Fruit fly (Drosophila melanogaster) whole organism, embryonic: ENCODE results near the gene CG15142.

ENCODE experiments used
- Abd-B ChIP-seq: fragments of 200-800 bp; sonication (Bioruptor generic); optimal IDR thresholded peaks from 2 replicates; lab custom pipeline; 2018; ENCODE audit warnings: missing biosample characterization, mild to moderate bottlenecking, missing genetic modification characterization, moderate library complexity
- Ada2b ChIP-seq: fragments of 200-800 bp; sonication (Bioruptor generic); IDR thresholded peaks from 2 replicates; pipeline ENCODE4 v1.3.6; 2022; ENCODE audit warnings: missing biosample characterization, missing genetic modification characterization
- Awh ChIP-seq: fragments of 200-800 bp; sonication (Bioruptor generic); IDR thresholded peaks from 2 replicates; pipeline ENCODE4, ENCODE4 v1.3.6; 2022; ENCODE audit warnings: missing biosample characterization, missing genetic modification characterization
- BtbVII ChIP-seq: fragments of 200-800 bp; sonication (Bioruptor generic); optimal IDR thresholded peaks from 3 replicates; lab custom pipeline; 2017; ENCODE audit warnings: missing biosample characterization, mild to moderate bottlenecking, missing genetic modification characterization
- Bteb2 ChIP-seq: fragments of 200-800 bp; sonication (Bioruptor generic); optimal IDR thresholded peaks from 2 replicates; lab custom pipeline; 2016; ENCODE audit warnings: missing biosample characterization, missing genetic modification characterization
- CG10274 ChIP-seq: fragments of 200-800 bp; sonication (Bioruptor generic); optimal IDR thresholded peaks from 3 replicates; lab custom pipeline; 2017; ENCODE audit warnings: missing biosample characterization, mild to moderate bottlenecking, missing genetic modification characterization
- CG11504 ChIP-seq: fragments of 200-800 bp; sonication (Bioruptor generic); optimal IDR thresholded peaks from 3 replicates; lab custom pipeline; 2019; ENCODE audit warnings: missing biosample characterization, mild to moderate bottlenecking, missing genetic modification characterization, moderate library complexity
- CG11695 ChIP-seq: fragments of 200-800 bp; sonication (Bioruptor generic); IDR thresholded peaks from 3 replicates; pipeline ENCODE4 v1.3.6; 2022; ENCODE audit warnings: missing biosample characterization, missing genetic modification characterization
- CG11696 ChIP-seq: fragments of 200-800 bp; sonication (Bioruptor generic); IDR thresholded peaks from 2 replicates; pipeline ENCODE4 v1.3.6; 2022; ENCODE audit warnings: missing biosample characterization, missing genetic modification characterization
- CG15011 ChIP-seq: fragments of 200-800 bp; sonication (Bioruptor generic); optimal IDR thresholded peaks from 3 replicates; lab custom pipeline; 2018; ENCODE audit warnings: missing biosample characterization, mild to moderate bottlenecking, missing genetic modification characterization
- CG15601 ChIP-seq: fragments of 200-800 bp; sonication (Bioruptor generic); optimal IDR thresholded peaks from 3 replicates; lab custom pipeline; 2019; ENCODE audit warnings: missing biosample characterization, mild to moderate bottlenecking, missing genetic modification characterization, moderate library complexity
- CG17612 ChIP-seq: fragments of 200-800 bp; sonication (Bioruptor generic); IDR thresholded peaks from 2 replicates; pipeline ENCODE4 v1.3.6; 2022; ENCODE audit warnings: missing biosample characterization, missing genetic modification characterization
- CG18011 ChIP-seq: fragments of 200-800 bp; sonication (Bioruptor generic); optimal IDR thresholded peaks from 2 replicates; lab custom pipeline; 2017; ENCODE audit warnings: missing biosample characterization, missing genetic modification characterization, mild to moderate bottlenecking, moderate library complexity, missing genotype
- CG2712 ChIP-seq: fragments of 200-800 bp; optimal IDR thresholded peaks from 3 replicates; lab custom pipeline; 2019; ENCODE audit warnings: missing biosample characterization, mild to moderate bottlenecking, missing genetic modification characterization, moderate library complexity
- CG30431 ChIP-seq: fragments of 200-800 bp; sonication (Bioruptor generic); optimal IDR thresholded peaks from 2 replicates; lab custom pipeline; 2017; ENCODE audit warnings: missing biosample characterization, missing genetic modification characterization
- CG3281 ChIP-seq: fragments of 200-800 bp; sonication (Bioruptor generic); optimal IDR thresholded peaks from 3 replicates; lab custom pipeline; 2017; ENCODE audit warnings: missing biosample characterization, mild to moderate bottlenecking, missing genetic modification characterization
- CG4730 ChIP-seq: fragments of 200-800 bp; sonication (Bioruptor generic); IDR thresholded peaks from 2 replicates; pipeline ENCODE4 v1.3.6; 2022; ENCODE audit warnings: missing biosample characterization, missing genetic modification characterization
- CG6254 ChIP-seq: fragments of 200-800 bp; sonication (Bioruptor generic); optimal IDR thresholded peaks from 3 replicates; lab custom pipeline; 2017; ENCODE audit warnings: mild to moderate bottlenecking, missing biosample characterization, missing genetic modification reagents, missing genetic modification characterization
- CG6654 ChIP-seq: fragments of 200-800 bp; sonication (Bioruptor generic); optimal IDR thresholded peaks from 2 replicates; lab custom pipeline; 2017; ENCODE audit warnings: missing biosample characterization, mild to moderate bottlenecking, missing genetic modification characterization
- CG7786 ChIP-seq: fragments of 200-800 bp; sonication (Bioruptor generic); optimal IDR thresholded peaks from 2 replicates; lab custom pipeline; 2016; ENCODE audit warnings: missing biosample characterization, missing genetic modification characterization
- CoRest ChIP-seq: fragments of 200-800 bp; sonication (Bioruptor generic); optimal IDR thresholded peaks from 3 replicates; lab custom pipeline; 2018; ENCODE audit warnings: missing biosample characterization, mild to moderate bottlenecking, missing genetic modification characterization, moderate library complexity
- Fer2 ChIP-seq: fragments of 200-800 bp; sonication (Bioruptor generic); optimal IDR thresholded peaks from 2 replicates; lab custom pipeline; 2018; ENCODE audit warnings: missing biosample characterization, mild to moderate bottlenecking, missing genetic modification characterization, moderate library complexity
- HLH54F ChIP-seq: fragments of 200-800 bp; sonication (Bioruptor generic); optimal IDR thresholded peaks from 3 replicates; lab custom pipeline; 2016; ENCODE audit warnings: missing biosample characterization, missing genetic modification characterization
- Hmx ChIP-seq: fragments of 200-800 bp; sonication (Bioruptor generic); optimal IDR thresholded peaks from 2 replicates; lab custom pipeline; 2016; ENCODE audit warnings: missing biosample characterization, missing genetic modification characterization
- Hsf ChIP-seq: fragments of 200-800 bp; sonication (Bioruptor generic); optimal IDR thresholded peaks from 3 replicates; lab custom pipeline; 2016; ENCODE audit warnings: missing biosample characterization, missing genetic modification characterization
- Lpt ChIP-seq: fragments of >200 bp; optimal IDR thresholded peaks from 2 replicates; lab custom pipeline; 2018; ENCODE audit warnings: missing biosample characterization, missing genetic modification characterization
- Neu2 ChIP-seq: fragments of 200-800 bp; sonication (Bioruptor generic); optimal IDR thresholded peaks from 3 replicates; lab custom pipeline; 2016; ENCODE audit warnings: missing biosample characterization, missing genetic modification characterization, borderline replicate concordance
- Rfx ChIP-seq: fragments of 200-800 bp; sonication (Bioruptor generic); IDR thresholded peaks from 2 replicates; pipeline ENCODE4 v1.3.6; 2022; ENCODE audit warnings: missing biosample characterization, missing genetic modification characterization
- Sry-δ ChIP-seq: fragments of 200-800 bp; sonication (Bioruptor generic); optimal IDR thresholded peaks from 2 replicates; lab custom pipeline; 2016; ENCODE audit warnings: missing biosample characterization, missing genetic modification characterization
- Ssrp ChIP-seq: fragments of 200-800 bp; sonication (Bioruptor generic); optimal IDR thresholded peaks from 2 replicates; lab custom pipeline; 2018; ENCODE audit warnings: missing biosample characterization, mild to moderate bottlenecking, missing genetic modification characterization, moderate library complexity
- Taf1 ChIP-seq: fragments of 200-800 bp; sonication (Bioruptor generic); IDR thresholded peaks from 2 replicates; pipeline ENCODE4 v1.3.6; 2022; ENCODE audit warnings: missing biosample characterization, missing genetic modification characterization
- ab ChIP-seq: fragments of 200-800 bp; sonication (Bioruptor generic); optimal IDR thresholded peaks from 2 replicates; lab custom pipeline; 2016; ENCODE audit warnings: missing biosample characterization, missing genetic modification characterization
- abd-A ChIP-seq: fragments of 200-800 bp; sonication (Bioruptor generic); optimal IDR thresholded peaks from 3 replicates; lab custom pipeline; 2019; ENCODE audit warnings: missing biosample characterization, mild to moderate bottlenecking, missing genetic modification characterization, moderate library complexity
- ase ChIP-seq: fragments of 200-800 bp; sonication (Bioruptor generic); IDR thresholded peaks from 3 replicates; pipeline ENCODE4 v1.3.6; 2022; ENCODE audit warnings: missing biosample characterization, missing genetic modification characterization
- bbx ChIP-seq: fragments of 200-800 bp; sonication (Bioruptor generic); IDR thresholded peaks from 2 replicates; pipeline ENCODE4 v1.3.6; 2022; ENCODE audit warnings: missing biosample characterization, missing genetic modification characterization; ENCODE audit not compliant: partially characterized antibody
- bcd ChIP-seq: fragments of 200-800 bp; sonication (Bioruptor generic); optimal IDR thresholded peaks from 2 replicates; lab custom pipeline; 2017; ENCODE audit warnings: missing biosample characterization, mild to moderate bottlenecking, missing genetic modification characterization
- cwo ChIP-seq: fragments of 200-800 bp; sonication (Bioruptor generic); optimal IDR thresholded peaks from 3 replicates; lab custom pipeline; 2017; ENCODE audit warnings: missing biosample characterization, missing genetic modification characterization, mild to moderate bottlenecking, moderate library complexity, missing genetic modification reagents
- fd64A ChIP-seq: fragments of 200-800 bp; sonication (Bioruptor generic); optimal IDR thresholded peaks from 3 replicates; lab custom pipeline; 2018; ENCODE audit warnings: missing biosample characterization, mild to moderate bottlenecking, missing genetic modification characterization
- gcm ChIP-seq: fragments of 200-800 bp; sonication (Bioruptor generic); optimal IDR thresholded peaks from 2 replicates; lab custom pipeline; 2019; ENCODE audit warnings: missing biosample characterization, mild to moderate bottlenecking, missing genetic modification characterization, moderate library complexity
- gem ChIP-seq: fragments of 200-800 bp; sonication (Bioruptor generic); optimal IDR thresholded peaks from 2 replicates; lab custom pipeline; 2019; ENCODE audit warnings: missing biosample characterization, mild to moderate bottlenecking, missing genetic modification characterization, moderate library complexity
- jumu ChIP-seq: fragments of 200-800 bp; sonication (Bioruptor generic); optimal IDR thresholded peaks from 3 replicates; lab custom pipeline; 2016; ENCODE audit warnings: missing biosample characterization, missing genetic modification characterization
- klu ChIP-seq: fragments of 200-800 bp; sonication (Bioruptor generic); IDR thresholded peaks from 2 replicates; pipeline ENCODE4 v1.3.6; 2022; ENCODE audit warnings: missing biosample characterization, missing genetic modification characterization
- odd ChIP-seq: fragments of 200-800 bp; sonication (Bioruptor generic); optimal IDR thresholded peaks from 2 replicates; lab custom pipeline; 2017; ENCODE audit warnings: missing biosample characterization, mild to moderate bottlenecking, missing genetic modification characterization
- pnt ChIP-seq: fragments of 200-800 bp; sonication (Bioruptor generic); optimal IDR thresholded peaks from 3 replicates; lab custom pipeline; 2016; ENCODE audit warnings: missing biosample characterization, missing genetic modification characterization
- prd ChIP-seq, 3 experiments: fragments of >200 bp in 2 of 3; fragments of 200-800 bp in 1 of 3; sonication (Bioruptor generic) in 1 of 3; optimal IDR thresholded peaks in 2 of 3; IDR thresholded peaks in 1 of 3; 2 replicates in 2 of 3; 3 replicates in 1 of 3; pipeline versions ENCODE4 v1.3.6 to Lab custom; 2017 to 2022; ENCODE audit warnings: missing biosample characterization in 1 of 3, missing genetic modification characterization in 1 of 3
- sens ChIP-seq: fragments of 200-800 bp; sonication (Bioruptor generic); peaks from one replicate; lab custom pipeline; 2016; ENCODE audit warnings: missing biosample characterization, missing genetic modification characterization
- sim ChIP-seq: fragments of 200-800 bp; sonication (Bioruptor generic); IDR thresholded peaks from 2 replicates; pipeline ENCODE4 v1.3.6; 2022; ENCODE audit warnings: missing biosample characterization, missing genetic modification characterization
- tin ChIP-seq: fragments of 200-800 bp; sonication (Bioruptor generic); optimal IDR thresholded peaks from 3 replicates; lab custom pipeline; 2016; ENCODE audit warnings: missing biosample characterization, missing genetic modification characterization

The CG15142 gene

dm6 chr2L:17450505-17451415, 47.9 kb downstream of the CG15142 start (continued):
- TF ChIP-seq Sry-δ (GFP tag; lab: Kevin White, UChicago) (peak; percentile 2), gcm (GFP tag; lab: Kevin White, UChicago) (no peak), CG4730 (GFP tag; lab: Robert Waterston, UW) (no peak), pnt (GFP tag; lab: Kevin White, UChicago) (peak; percentile 4), BtbVII (GFP tag; lab: Kevin White, UChicago) (peak; percentile 50), Abd-B (GFP tag; lab: Kevin White, UChicago) (peak; percentile 2), CG17612 (GFP tag; lab: Robert Waterston, UW) (no peak), CG11504 (tag; lab: Kevin White, UChicago) (peak; percentile 80), fd64A (no peak), CG6254 (GFP tag; lab: Kevin White, UChicago) (no peak), cwo (GFP tag; lab: Kevin White, UChicago) (peak; percentile 42), Neu2 (no peak), odd (GFP tag; lab: Kevin White, UChicago) (peak; percentile 38), Rfx (GFP tag; lab: Robert Waterston, UW) (peak; percentile 72), sim (GFP tag; lab: Robert Waterston, UW) (no peak), CG10274 (GFP tag; lab: Kevin White, UChicago) (no peak), CG11695 (GFP tag; lab: Robert Waterston, UW) (peak; percentile 72; the same call in 2 of the 3 replicates), CoRest (tag; lab: Kevin White, UChicago) (peak; percentile 77), CG6654 (GFP tag; lab: Kevin White, UChicago) (no peak), Lpt (no peak), Hsf (GFP tag; lab: Kevin White, UChicago) (peak; percentile 37), bcd (GFP tag; lab: Kevin White, UChicago) (peak; percentile 56), gem (tag; lab: Kevin White, UChicago) (peak; percentile 83), CG2712 (peak; percentile 72), CG18011 (GFP tag; lab: Kevin White, UChicago) (peak; percentile 51), Awh (GFP tag; lab: Robert Waterston, UW) (no peak), CG3281 (peak; percentile 71), prd (optimal IDR thresholded peaks at IDR 0.05; lab: Kevin White, UChicago) (no peak), prd (GFP tag; IDR thresholded peaks at IDR 0.05; lab: Robert Waterston, UW) (no peak), Bteb2 (peak; percentile 56), sens (GFP tag; lab: Kevin White, UChicago) (peak; percentile 90), ase (GFP tag; lab: Robert Waterston, UW) (no peak), Ssrp (no peak), CG11696 (GFP tag; lab: Robert Waterston, UW) (0 out of 2 replicates have a peak, but pooled peaks have one; percentile 36), tin (GFP tag; lab: Kevin White, UChicago) (peak; percentile 19), CG15011 (GFP tag; lab: Kevin White, UChicago) (peak; percentile 49), ab (GFP tag; lab: Kevin White, UChicago) (no peak), Ada2b (GFP tag; lab: Robert Waterston, UW) (peak; percentile 49), Taf1 (GFP tag; lab: Robert Waterston, UW) (0 out of 2 replicates have a peak, but pooled peaks have one; percentile 9), CG7786 (GFP tag; lab: Kevin White, UChicago) (peak; percentile 1), bbx (no peak), CG30431 (no peak), jumu (GFP tag; lab: Kevin White, UChicago) (no peak), HLH54F (peak; percentile 27), Hmx (GFP tag; lab: Kevin White, UChicago) (peak; percentile 50), CG15601 (tag; lab: Kevin White, UChicago) (peak; percentile 20), abd-A (tag; lab: Kevin White, UChicago) (peak; percentile 51), klu (no peak; the same call in 1 of the 2 replicates), Fer2 (peak; percentile 18)
